Worm (Caenorhabditis elegans): Measurements from ENCODE around the gene T28B11.1.

ce11 chrV:10758658-10759057 lies 26.4 kb upstream of the T28B11.1 start, which contains the start of gene F28H7.8:
- TF ChIP-seq unc-62 (GFP tag; optimal IDR thresholded peaks at IDR 0.05) (no peak), nhr-76 (tag; optimal IDR thresholded peaks at IDR 0.05) (no peak), lin-13 (tag; optimal IDR thresholded peaks at IDR 0.05) (no peak), mep-1 (tag; optimal IDR thresholded peaks at IDR 0.05) (no peak), unc-120 (tag; optimal IDR thresholded peaks at IDR 0.05; ENCODE audit: poor library complexity, severe bottlenecking) (no peak), lsy-2 (tag; optimal IDR thresholded peaks at IDR 0.05) (no peak), ztf-11 (tag; optimal IDR thresholded peaks at IDR 0.05) (no peak), bed-3 (GFP tag; optimal IDR thresholded peaks at IDR 0.05) (no peak), nhr-237 (tag; optimal IDR thresholded peaks at IDR 0.05) (no peak), unc-39 (tag; optimal IDR thresholded peaks at IDR 0.05) (no peak), flh-1 (GFP tag; optimal IDR thresholded peaks at IDR 0.05) (no peak), nhr-28 (tag; optimal IDR thresholded peaks at IDR 0.05) (no peak), elt-3 (tag; optimal IDR thresholded peaks at IDR 0.05) (no peak), pha-4 (tag; optimal IDR thresholded peaks at IDR 0.05) (no peak)

Data from whole organism, mixed stage, embryonic.